Fruit fly (Drosophila melanogaster) whole organism, prepupa: ENCODE measurements around the gene ru.
A peak's percentile ranks its signal among the peaks of the same experiment; 100 is the strongest.

Experiments
- Blimp-1 ChIP-seq: fragments of 200-800 bp; sonication (Bioruptor generic); optimal IDR thresholded peaks from 3 replicates; lab custom pipeline; 2017; ENCODE audit warnings: missing biosample characterization, missing genetic modification characterization, mild to moderate bottlenecking, moderate library complexity, missing genetic modification reagents
- CG10631 ChIP-seq: fragments of 200-800 bp; sonication (Bioruptor generic); optimal IDR thresholded peaks from 2 replicates; lab custom pipeline; 2016; ENCODE audit warnings: missing biosample characterization, missing genetic modification characterization
- CG10669 ChIP-seq: fragments of 200-800 bp; sonication (Bioruptor generic); optimal IDR thresholded peaks from 3 replicates; lab custom pipeline; 2018; ENCODE audit warnings: missing biosample characterization, mild to moderate bottlenecking, missing genetic modification characterization, moderate library complexity
- CG11762 ChIP-seq: fragments of 200-800 bp; sonication (Bioruptor generic); optimal IDR thresholded peaks from 3 replicates; lab custom pipeline; 2016; ENCODE audit warnings: missing biosample characterization, missing genetic modification characterization; ENCODE audit not compliant: insufficient read depth
- CG15336 ChIP-seq: fragments of 200-800 bp; sonication (Bioruptor generic); IDR thresholded peaks from 2 replicates; pipeline ENCODE4 v1.3.6; 2022; ENCODE audit warnings: missing biosample characterization, missing genetic modification characterization
- CG1621 ChIP-seq: fragments of 200-800 bp; sonication (Bioruptor generic); optimal IDR thresholded peaks from 3 replicates; lab custom pipeline; 2018; ENCODE audit warnings: missing biosample characterization, mild to moderate bottlenecking, missing genetic modification characterization
- CG16779 ChIP-seq: fragments of 200-800 bp; sonication (Bioruptor generic); optimal IDR thresholded peaks from 3 replicates; lab custom pipeline; 2017; ENCODE audit warnings: missing biosample characterization, mild to moderate bottlenecking, missing genetic modification characterization
- CG3032 ChIP-seq: fragments of 200-800 bp; optimal IDR thresholded peaks from 2 replicates; lab custom pipeline; 2019; ENCODE audit warnings: missing biosample characterization, mild to moderate bottlenecking, missing genetic modification characterization, moderate library complexity
- CG31627 ChIP-seq: fragments of 200-800 bp; sonication (Bioruptor generic); optimal IDR thresholded peaks from 3 replicates; lab custom pipeline; 2016; ENCODE audit warnings: missing biosample characterization, missing genetic modification characterization
- CG32006 ChIP-seq: fragments of 200-800 bp; sonication (Bioruptor generic); optimal IDR thresholded peaks from 3 replicates; lab custom pipeline; 2017; ENCODE audit warnings: missing biosample characterization, mild to moderate bottlenecking, missing genetic modification characterization
- CG34406 ChIP-seq: fragments of 200-800 bp; sonication (Bioruptor generic); optimal IDR thresholded peaks from 3 replicates; lab custom pipeline; 2016; ENCODE audit warnings: missing biosample characterization, missing genetic modification characterization
- CG3919 ChIP-seq: fragments of 200-800 bp; sonication (Bioruptor generic); optimal IDR thresholded peaks from 3 replicates; lab custom pipeline; 2016; ENCODE audit warnings: missing biosample characterization, missing genetic modification characterization
- CG4318 ChIP-seq: fragments of 200-800 bp; sonication (Bioruptor generic); optimal IDR thresholded peaks from 3 replicates; lab custom pipeline; 2017; ENCODE audit warnings: missing biosample characterization, mild to moderate bottlenecking, missing genetic modification characterization
- CG6163 ChIP-seq: fragments of 200-800 bp; sonication (Bioruptor generic); IDR thresholded peaks from 3 replicates; pipeline ENCODE4 v1.3.6; 2022; ENCODE audit warnings: missing biosample characterization, missing genetic modification characterization
- CG6276 ChIP-seq: fragments of 200-800 bp; sonication (Bioruptor generic); optimal IDR thresholded peaks from 2 replicates; lab custom pipeline; 2017; ENCODE audit warnings: missing biosample characterization, mild to moderate bottlenecking, missing genetic modification characterization
- CG6808 ChIP-seq: fragments of 200-800 bp; sonication (Bioruptor generic); optimal IDR thresholded peaks from 3 replicates; lab custom pipeline; 2017; ENCODE audit warnings: missing biosample characterization, missing genetic modification characterization, mild to moderate bottlenecking, moderate library complexity, missing genetic modification reagents
- CG7368 ChIP-seq: fragments of 200-800 bp; sonication (Bioruptor generic); optimal IDR thresholded peaks from 3 replicates; lab custom pipeline; 2016; ENCODE audit warnings: missing biosample characterization, missing genetic modification characterization
- CG8119 ChIP-seq: fragments of 200-800 bp; sonication (Bioruptor generic); IDR thresholded peaks from 3 replicates; pipeline ENCODE4 v1.3.6; 2022; ENCODE audit warnings: missing biosample characterization, missing genetic modification characterization
- CG8319 ChIP-seq: fragments of 200-800 bp; sonication (Bioruptor generic); optimal IDR thresholded peaks from 3 replicates; lab custom pipeline; 2016; ENCODE audit warnings: missing biosample characterization, missing genetic modification characterization
- Eip78C ChIP-seq: fragments of 200-800 bp; sonication (Bioruptor generic); peaks from one replicate; lab custom pipeline; 2016; ENCODE audit warnings: missing biosample characterization, missing genetic modification characterization
- Ets21C ChIP-seq: fragments of 200-800 bp; sonication (Bioruptor generic); optimal IDR thresholded peaks from 3 replicates; lab custom pipeline; 2016; ENCODE audit warnings: missing biosample characterization, missing genetic modification characterization
- Ets96B ChIP-seq: fragments of 200-800 bp; optimal IDR thresholded peaks from 2 replicates; lab custom pipeline; 2019; ENCODE audit warnings: missing biosample characterization, mild to moderate bottlenecking, missing genetic modification characterization, moderate library complexity
- Hr38 ChIP-seq: sonication (Bioruptor generic); optimal IDR thresholded peaks from 2 replicates; lab custom pipeline; 2016; ENCODE audit warnings: missing biosample characterization, missing genetic modification characterization
- Hr4 ChIP-seq: fragments of 200-800 bp; sonication (Bioruptor generic); optimal IDR thresholded peaks from 3 replicates; lab custom pipeline; 2016; ENCODE audit warnings: missing biosample characterization, missing genetic modification characterization
- Lpt ChIP-seq: fragments of 200-800 bp; sonication (Bioruptor generic); optimal IDR thresholded peaks from 3 replicates; lab custom pipeline; 2016; ENCODE audit warnings: missing biosample characterization, missing genetic modification characterization
- OdsH ChIP-seq: fragments of 200-800 bp; sonication (Bioruptor generic); optimal IDR thresholded peaks from 3 replicates; lab custom pipeline; 2016; ENCODE audit warnings: missing biosample characterization, missing genetic modification characterization
- Sox102F ChIP-seq: fragments of 200-800 bp; sonication (Bioruptor generic); optimal IDR thresholded peaks from 2 replicates; lab custom pipeline; 2016; ENCODE audit warnings: missing biosample characterization, mild to moderate bottlenecking, missing genetic modification characterization
- Sox15 ChIP-seq: fragments of 200-800 bp; sonication (Bioruptor generic); optimal IDR thresholded peaks from 3 replicates; lab custom pipeline; 2016; ENCODE audit warnings: missing biosample characterization, missing genetic modification characterization
- achi ChIP-seq: fragments of 200-800 bp; sonication (Bioruptor generic); optimal IDR thresholded peaks from 3 replicates; lab custom pipeline; 2016; ENCODE audit warnings: missing biosample characterization, missing genetic modification characterization
- acj6 ChIP-seq: fragments of 200-800 bp; sonication (Bioruptor generic); optimal IDR thresholded peaks from 3 replicates; lab custom pipeline; 2016; ENCODE audit warnings: missing biosample characterization, missing genetic modification characterization
- cyc ChIP-seq: fragments of 200-800 bp; sonication (Bioruptor generic); optimal IDR thresholded peaks from 3 replicates; lab custom pipeline; 2016; ENCODE audit warnings: missing biosample characterization, missing genetic modification characterization
- fd59A ChIP-seq: fragments of 200-800 bp; sonication (Bioruptor generic); optimal IDR thresholded peaks from 2 replicates; lab custom pipeline; 2017; ENCODE audit warnings: missing biosample characterization, mild to moderate bottlenecking, missing genetic modification characterization, missing genetic modification reagents
- fkh ChIP-seq: fragments of 200-800 bp; sonication (Bioruptor generic); optimal IDR thresholded peaks from 3 replicates; lab custom pipeline; 2017; ENCODE audit warnings: missing biosample characterization, mild to moderate bottlenecking, missing genetic modification characterization, moderate library complexity
- net ChIP-seq: fragments of 200-800 bp; sonication (Bioruptor generic); optimal IDR thresholded peaks from 3 replicates; lab custom pipeline; 2016; ENCODE audit warnings: missing biosample characterization, missing genetic modification characterization
- spab ChIP-seq: fragments of 200-800 bp; sonication (Bioruptor generic); optimal IDR thresholded peaks from 2 replicates; lab custom pipeline; 2017; ENCODE audit warnings: missing biosample characterization, mild to moderate bottlenecking, missing genetic modification characterization, missing genetic modification reagents
- vri ChIP-seq: fragments of 200-800 bp; sonication (Bioruptor generic); optimal IDR thresholded peaks from 3 replicates; lab custom pipeline; 2016; ENCODE audit warnings: missing biosample characterization, mild to moderate bottlenecking, missing genetic modification characterization

ru gene

DNA sequence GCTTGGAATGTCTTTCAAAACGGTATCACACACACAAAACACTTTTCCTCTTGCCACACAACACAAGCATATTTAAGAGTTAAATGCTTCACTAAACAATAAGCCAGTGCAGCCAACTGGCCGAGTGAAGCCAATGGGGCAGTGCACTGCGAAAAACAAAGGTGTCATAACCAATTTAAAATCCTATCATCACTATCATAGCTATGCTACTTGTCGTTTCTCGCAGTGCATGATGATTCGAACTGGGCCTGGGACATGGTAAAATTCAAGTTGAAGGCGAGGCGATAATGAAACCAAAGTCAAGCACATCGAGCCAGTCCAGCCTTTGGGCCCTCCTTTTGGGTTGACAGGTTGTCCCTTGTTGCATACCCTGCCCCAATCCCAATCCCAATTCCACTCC lies 48.4 kb downstream of the ru start (continued):
- no peak for TF ChIP-seq CG15336 (GFP tag; lab: Robert Waterston, UW)
- no peak for TF ChIP-seq OdsH (GFP tag; lab: Kevin White, UChicago)
- TF ChIP-seq achi (GFP tag; lab: Kevin White, UChicago), result peak; percentile 8
- peak; percentile 12 for TF ChIP-seq fd59A (GFP tag; lab: Kevin White, UChicago)
- TF ChIP-seq CG11762, result no peak
- no peak for TF ChIP-seq Hr38 (GFP tag; lab: Kevin White, UChicago)
- no peak for TF ChIP-seq cyc
- TF ChIP-seq net (GFP tag; lab: Kevin White, UChicago), result peak; percentile 18
- peak; percentile 32 for TF ChIP-seq CG6808 (GFP tag; lab: Kevin White, UChicago)
- TF ChIP-seq Sox102F (GFP tag; lab: Kevin White, UChicago), result no peak
- no peak for TF ChIP-seq Hr4 (GFP tag; lab: Kevin White, UChicago)
- no peak for TF ChIP-seq vri (GFP tag; lab: Kevin White, UChicago)
- peak; percentile 41 for TF ChIP-seq CG32006
- TF ChIP-seq CG8319 (GFP tag; lab: Kevin White, UChicago), result no peak
- TF ChIP-seq CG16779, result no peak
- peak; percentile 41 for TF ChIP-seq CG3032 (tag; lab: Kevin White, UChicago)
- TF ChIP-seq Blimp-1 (GFP tag; lab: Kevin White, UChicago), result no peak
- peak; percentile 69 for TF ChIP-seq Eip78C (GFP tag; lab: Kevin White, UChicago)
- TF ChIP-seq Sox15 (GFP tag; lab: Kevin White, UChicago), result no peak
- no peak for TF ChIP-seq CG6276 (GFP tag; lab: Kevin White, UChicago)
- peak; percentile 20 for TF ChIP-seq CG10631
- TF ChIP-seq CG34406, result no peak
- TF ChIP-seq Lpt (GFP tag; lab: Kevin White, UChicago), result no peak
- no peak for TF ChIP-seq Ets21C (GFP tag; lab: Kevin White, UChicago)
- TF ChIP-seq acj6 (GFP tag; lab: Kevin White, UChicago), result peak; percentile 30
- no peak for TF ChIP-seq CG1621 (tag; lab: Kevin White, UChicago)
- TF ChIP-seq CG4318, result peak; percentile 19
- TF ChIP-seq CG10669 (GFP tag; lab: Kevin White, UChicago), result no peak
- TF ChIP-seq CG6163 (GFP tag; lab: Robert Waterston, UW), result no peak
- TF ChIP-seq CG3919 (GFP tag; lab: Kevin White, UChicago), result no peak
- TF ChIP-seq CG8119 (GFP tag; lab: Robert Waterston, UW), result no peak

dm6 chr3L:1419929-1420328 lies 49.5 kb downstream of the ru start:
- TF ChIP-seq CG7368 (GFP tag; lab: Kevin White, UChicago) (no peak), fkh (GFP tag; lab: Kevin White, UChicago) (peak; percentile 35), CG3032 (tag; lab: Kevin White, UChicago) (no peak)

DNA sequence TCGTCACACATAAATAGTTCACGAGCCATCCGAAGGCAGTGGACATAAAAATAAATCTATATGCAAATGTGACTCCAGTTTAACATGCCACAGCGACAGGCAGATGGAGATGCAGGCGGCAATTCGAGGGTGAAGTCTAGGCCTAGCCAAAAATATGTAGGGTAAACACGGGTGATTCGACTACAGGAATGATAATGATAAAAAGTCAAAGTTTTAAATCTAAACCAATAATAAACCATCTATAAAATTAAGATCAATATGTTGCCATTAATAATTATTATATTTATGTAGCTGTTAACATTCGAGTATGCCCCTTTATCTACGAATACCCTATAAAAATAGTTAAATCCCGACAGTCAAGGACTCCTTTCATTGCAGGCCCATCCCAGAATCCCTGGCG lies 50.5 kb downstream of the ru start:
- TF ChIP-seq CG31627 (GFP tag; lab: Kevin White, UChicago) (no peak), CG3032 (tag; lab: Kevin White, UChicago) (peak; percentile 29), spab (GFP tag; lab: Kevin White, UChicago) (peak; percentile 10), achi (GFP tag; lab: Kevin White, UChicago) (peak; percentile 4), Ets96B (peak; percentile 40), CG7368 (GFP tag; lab: Kevin White, UChicago) (no peak), CG6808 (GFP tag; lab: Kevin White, UChicago) (peak; percentile 2), CG10631 (peak; percentile 13), CG3919 (GFP tag; lab: Kevin White, UChicago) (peak; percentile 16), Eip78C (GFP tag; lab: Kevin White, UChicago) (peak; percentile 60)

DNA sequence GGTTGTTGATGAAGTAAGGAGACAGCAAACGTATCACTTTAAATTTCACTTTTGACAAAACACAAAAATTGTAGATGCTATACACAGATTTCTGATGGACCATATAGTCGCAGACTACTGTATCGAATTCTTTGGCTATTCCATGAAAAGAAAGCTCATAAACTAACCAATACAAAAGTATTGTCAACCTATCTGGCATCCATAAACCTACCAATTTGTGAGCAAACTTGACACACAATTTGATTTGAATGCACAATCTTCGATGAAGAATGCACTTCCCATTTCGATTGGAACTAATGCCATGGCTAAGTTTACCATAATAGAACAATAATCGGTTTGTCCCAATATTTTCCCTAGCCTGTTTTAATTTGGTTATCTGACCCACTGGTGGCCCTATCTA lies 52.9 kb downstream of the ru start, which contains the start of gene CG9173:
CG9173 (minus strand) TSS at position 101 of the 400 bp plus-strand sequence.
- TF ChIP-seq Lpt (GFP tag; lab: Kevin White, UChicago) (no peak), CG31627 (GFP tag; lab: Kevin White, UChicago) (no peak), Hr4 (GFP tag; lab: Kevin White, UChicago) (no peak)
- TF ChIP-seq, all 60 proteins: peak for 0
